Worm (Caenorhabditis elegans): ENCODE measurements around the gene srg-48.

The srg-48 gene

ce11 chrIV:7075063-7075462, 2.9 kb downstream of the srg-48 start, which contains the start of gene srg-50:
Gene srg-50 (minus strand): TSS chrIV:7075163.
- TF ChIP-seq ces-1 (GFP tag; optimal IDR thresholded peaks at IDR 0.05), result no peak
- TF ChIP-seq elt-2 (tag; optimal IDR thresholded peaks at IDR 0.05), result no peak
- no peak for TF ChIP-seq sox-4 (tag; optimal IDR thresholded peaks at IDR 0.05)
- no peak for TF ChIP-seq lin-35 (GFP tag; optimal IDR thresholded peaks at IDR 0.05)
- TF ChIP-seq nhr-12 (tag; optimal IDR thresholded peaks at IDR 0.05), result no peak

ce11 chrIV:7081214-7081613, 9.0 kb downstream of the srg-48 start, which contains the start of gene Y43B11AR.1:
Gene Y43B11AR.1 (plus strand): TSS chrIV:7081514.
- TF ChIP-seq pqm-1 (tag; optimal IDR thresholded peaks at IDR 0.05) (no peak), efl-1 (optimal IDR thresholded peaks at IDR 0.05) (no peak), efl-1 (GFP tag; optimal IDR thresholded peaks at IDR 0.05 in 1 of 2) (no peak), jun-1 (tag; optimal IDR thresholded peaks at IDR 0.05) (no peak), nhr-19 (GFP tag; conservative IDR thresholded peaks at IDR 0.05) (no peak), mdl-1 (tag; optimal IDR thresholded peaks at IDR 0.05) (no peak), lsy-2 (tag; optimal IDR thresholded peaks at IDR 0.05) (no peak), ama-1 (optimal IDR thresholded peaks at IDR 0.05) (no peak), grh-1 (GFP tag; IDR thresholded peaks at IDR 0.05) (no peak), fos-1 (tag; optimal IDR thresholded peaks at IDR 0.05) (no peak), irx-1 (tag; optimal IDR thresholded peaks at IDR 0.05) (no peak), ceh-82 (tag; optimal IDR thresholded peaks at IDR 0.05) (no peak), nhr-12 (tag; optimal IDR thresholded peaks at IDR 0.05) (no peak), ceh-8 (GFP tag; optimal IDR thresholded peaks at IDR 0.05) (no peak), mab-9 (GFP tag; IDR thresholded peaks at IDR 0.05) (no peak), sox-4 (tag; optimal IDR thresholded peaks at IDR 0.05) (no peak), efl-3 (GFP tag; optimal IDR thresholded peaks at IDR 0.05) (no peak), egl-13 (tag; optimal IDR thresholded peaks at IDR 0.05) (no peak), fkh-10 (GFP tag; optimal IDR thresholded peaks at IDR 0.05) (no peak), fkh-8 (tag; optimal IDR thresholded peaks at IDR 0.05) (no peak), nhr-90 (tag; optimal IDR thresholded peaks at IDR 0.05; ENCODE audit: poor library complexity) (no peak)

- peak; percentile 34 for TF ChIP-seq nhr-90 (tag; optimal IDR thresholded peaks at IDR 0.05; ENCODE audit: poor library complexity)
- peak; percentile 56 for TF ChIP-seq nhr-85 (tag)
- TF ChIP-seq mef-2 (tag; optimal IDR thresholded peaks at IDR 0.05), result no peak
- peak; percentile 44 for TF ChIP-seq fos-1 (tag; optimal IDR thresholded peaks at IDR 0.05)
- TF ChIP-seq nhr-19 (GFP tag; conservative IDR thresholded peaks at IDR 0.05), result no peak
- TF ChIP-seq efl-3 (GFP tag; optimal IDR thresholded peaks at IDR 0.05), result no peak
- peak; percentile 78 for TF ChIP-seq aly-2 (tag; optimal IDR thresholded peaks at IDR 0.05)
- TF ChIP-seq rnt-1 (tag; optimal IDR thresholded peaks at IDR 0.05), result peak; percentile 30
- TF ChIP-seq mep-1 (tag; optimal IDR thresholded peaks at IDR 0.05), result no peak
- peak; percentile 46 for TF ChIP-seq nhr-71 (tag; optimal IDR thresholded peaks at IDR 0.05)
- peak; percentile 49 for TF ChIP-seq ama-1 (optimal IDR thresholded peaks at IDR 0.05)
- TF ChIP-seq nhr-47 (tag; optimal IDR thresholded peaks at IDR 0.05), result peak; percentile 8
- peak in 1 of 2 experiments; percentile 14 for TF ChIP-seq lsy-2 (tag; optimal IDR thresholded peaks at IDR 0.05)
- TF ChIP-seq efl-1 (optimal IDR thresholded peaks at IDR 0.05), result peak; percentile 9 to 12
- peak in 1 of 2 experiments; percentile 22 for TF ChIP-seq efl-1 (GFP tag; optimal IDR thresholded peaks at IDR 0.05 in 1 of 2)
Observed at ce11 chrIV:7083382-7083784, 11.2 kb downstream of the srg-48 start, which contains the start of gene Y43B11AR.3. Gene Y43B11AR.3 (minus strand): TSS chrIV:7083716.

DNA sequence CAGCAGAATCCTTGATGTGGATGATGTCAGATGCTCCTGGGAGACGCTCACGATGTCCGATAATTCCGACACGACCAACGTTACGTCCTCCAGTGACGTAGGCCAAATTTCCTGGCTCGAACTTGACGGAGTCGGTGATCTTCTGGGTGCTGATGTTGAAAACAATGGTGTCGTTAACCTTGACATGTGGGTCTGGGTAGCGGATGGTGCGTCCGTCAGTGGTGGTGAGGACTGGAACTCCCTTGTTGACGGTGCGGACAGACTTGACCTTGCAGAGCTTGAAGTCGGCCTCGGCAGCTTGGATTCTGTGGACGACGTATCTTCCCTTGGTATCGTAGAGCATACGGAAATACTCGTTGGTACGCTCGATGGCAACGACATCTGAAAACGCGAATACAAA, 11.8 kb downstream of the srg-48 start:
- no peak for TF ChIP-seq dpl-1 (GFP tag; optimal IDR thresholded peaks at IDR 0.05)
- TF ChIP-seq unc-86 (tag; optimal IDR thresholded peaks at IDR 0.05), result no peak
- no peak for TF ChIP-seq nhr-76 (tag; optimal IDR thresholded peaks at IDR 0.05)
- no peak for TF ChIP-seq mab-9 (GFP tag; IDR thresholded peaks at IDR 0.05)
- no peak for TF ChIP-seq nhr-20 (tag; optimal IDR thresholded peaks at IDR 0.05)
- TF ChIP-seq swsn-7 (tag; optimal IDR thresholded peaks at IDR 0.05), result no peak
- TF ChIP-seq fkh-8 (tag; optimal IDR thresholded peaks at IDR 0.05), result no peak
- no peak for TF ChIP-seq xbp-1 (tag; optimal IDR thresholded peaks at IDR 0.05)
- TF ChIP-seq grh-1 (GFP tag; IDR thresholded peaks at IDR 0.05), result no peak
